Fruit fly (Drosophila melanogaster) whole organism, embryonic: ENCODE data around the gene CG14367.

Source experiments
- Ada2b ChIP-seq: fragments of 200-800 bp; sonication (Bioruptor generic); IDR thresholded peaks from 2 replicates; pipeline ENCODE4 v1.3.6; 2022; ENCODE audit warnings: missing biosample characterization, missing genetic modification characterization
- Bdp1 ChIP-seq: fragments of 200-800 bp; sonication (Bioruptor generic); optimal IDR thresholded peaks from 3 replicates; lab custom pipeline; 2016; ENCODE audit warnings: missing biosample characterization, missing genetic modification characterization
- CG10147 ChIP-seq: fragments of 200-800 bp; sonication (Bioruptor generic); optimal IDR thresholded peaks from 2 replicates; lab custom pipeline; 2019; ENCODE audit warnings: missing biosample characterization, mild to moderate bottlenecking, missing genetic modification characterization, moderate library complexity
- CG10366 ChIP-seq: fragments of 200-800 bp; sonication (Bioruptor generic); IDR thresholded peaks from 2 replicates; pipeline ENCODE4 v1.3.6; 2022; ENCODE audit warnings: missing biosample characterization, missing genetic modification characterization
- CG11093 ChIP-seq: fragments of 200-800 bp; sonication (Bioruptor generic); IDR thresholded peaks from 3 replicates; pipeline ENCODE4 v1.3.6; 2022; ENCODE audit warnings: missing biosample characterization, missing genetic modification characterization
- CG12071 ChIP-seq: fragments of 200-800 bp; sonication (Bioruptor generic); optimal IDR thresholded peaks from 3 replicates; lab custom pipeline; 2018; ENCODE audit warnings: missing biosample characterization, mild to moderate bottlenecking, missing genetic modification characterization
- CG12236 ChIP-seq: fragments of 200-800 bp; sonication (Bioruptor generic); optimal IDR thresholded peaks from 2 replicates; lab custom pipeline; 2016; ENCODE audit warnings: missing biosample characterization, missing genetic modification characterization
- CG13296 ChIP-seq: fragments of 200-800 bp; sonication (Bioruptor generic); optimal IDR thresholded peaks from 3 replicates; lab custom pipeline; 2018; ENCODE audit warnings: missing biosample characterization, mild to moderate bottlenecking, missing genetic modification characterization
- CG1602 ChIP-seq: fragments of 200-800 bp; sonication (Bioruptor generic); optimal IDR thresholded peaks from 3 replicates; lab custom pipeline; 2016; ENCODE audit warnings: missing biosample characterization, missing genetic modification characterization
- CG16779 ChIP-seq: fragments of 200-800 bp; sonication (Bioruptor generic); IDR thresholded peaks from 2 replicates; pipeline ENCODE4 v1.3.6; 2022; ENCODE audit warnings: missing biosample characterization, missing genetic modification characterization
- CG16815 ChIP-seq: fragments of 200-800 bp; sonication (Bioruptor generic); optimal IDR thresholded peaks from 3 replicates; lab custom pipeline; 2017; ENCODE audit warnings: missing biosample characterization, mild to moderate bottlenecking, missing genetic modification characterization
- CG2116 ChIP-seq: fragments of 200-800 bp; sonication (Bioruptor generic); optimal IDR thresholded peaks from 3 replicates; lab custom pipeline; 2018; ENCODE audit warnings: missing biosample characterization, mild to moderate bottlenecking, missing genetic modification characterization
- CG30431 ChIP-seq: fragments of 200-800 bp; sonication (Bioruptor generic); optimal IDR thresholded peaks from 2 replicates; lab custom pipeline; 2017; ENCODE audit warnings: missing biosample characterization, missing genetic modification characterization
- CG31365 ChIP-seq: fragments of 200-800 bp; sonication (Bioruptor generic); optimal IDR thresholded peaks from 2 replicates; lab custom pipeline; 2018; ENCODE audit warnings: missing biosample characterization, mild to moderate bottlenecking, missing genetic modification characterization
- CG31441 ChIP-seq: fragments of 200-800 bp; sonication (Bioruptor generic); IDR thresholded peaks from 2 replicates; pipeline ENCODE4 v1.3.6; 2022; ENCODE audit warnings: missing biosample characterization, missing genetic modification characterization
- CG3163 ChIP-seq: fragments of 200-800 bp; sonication (Bioruptor generic); optimal IDR thresholded peaks from 3 replicates; lab custom pipeline; 2016; ENCODE audit warnings: missing biosample characterization, missing genetic modification characterization
- CG3847 ChIP-seq: fragments of 200-800 bp; sonication (Bioruptor generic); IDR thresholded peaks from 2 replicates; pipeline ENCODE4 v1.3.6; 2022; ENCODE audit warnings: missing biosample characterization, missing genetic modification characterization
- CG4424 ChIP-seq: fragments of 200-800 bp; sonication (Bioruptor generic); optimal IDR thresholded peaks from 3 replicates; lab custom pipeline; 2016; ENCODE audit warnings: missing biosample characterization, missing genetic modification characterization
- CG5953 ChIP-seq: fragments of 200-800 bp; sonication (Bioruptor generic); IDR thresholded peaks from 2 replicates; pipeline ENCODE4 v1.3.6; 2022; ENCODE audit warnings: missing biosample characterization, missing genetic modification characterization
- CG6254 ChIP-seq: fragments of 200-800 bp; sonication (Bioruptor generic); optimal IDR thresholded peaks from 3 replicates; lab custom pipeline; 2017; ENCODE audit warnings: mild to moderate bottlenecking, missing biosample characterization, missing genetic modification reagents, missing genetic modification characterization
- CG6765 ChIP-seq: fragments of 200-800 bp; sonication (Bioruptor generic); optimal IDR thresholded peaks from 3 replicates; lab custom pipeline; 2017; ENCODE audit warnings: missing biosample characterization, mild to moderate bottlenecking, missing genetic modification characterization
- CG8290 ChIP-seq, 3 experiments: fragments of 200-800 bp; sonication (Bioruptor generic); optimal IDR thresholded peaks; 2 replicates each; lab custom pipeline; 2016 to 2019; ENCODE audit warnings: missing biosample characterization in 3 of 3, missing genetic modification characterization in 3 of 3, mild to moderate bottlenecking in 2 of 3, moderate library complexity in 1 of 3
- CG8944 ChIP-seq: fragments of 200-800 bp; sonication (Bioruptor generic); optimal IDR thresholded peaks from 3 replicates; lab custom pipeline; 2016; ENCODE audit warnings: missing biosample characterization, missing genetic modification characterization
- Dad ChIP-seq: fragments of 200-800 bp; sonication (Bioruptor generic); optimal IDR thresholded peaks from 3 replicates; lab custom pipeline; 2016; ENCODE audit warnings: missing biosample characterization, missing genetic modification characterization
- Dbx ChIP-seq: fragments of 200-800 bp; sonication (Bioruptor generic); IDR thresholded peaks from 3 replicates; pipeline ENCODE4 v1.3.6; 2022; ENCODE audit warnings: missing biosample characterization, missing genetic modification characterization
- Dip3 ChIP-seq: fragments of 200-800 bp; sonication (Bioruptor generic); optimal IDR thresholded peaks from 3 replicates; lab custom pipeline; 2016; ENCODE audit warnings: missing biosample characterization, missing genetic modification characterization
- Doc3 ChIP-seq: fragments of 200-800 bp; sonication (Bioruptor generic); IDR thresholded peaks from 3 replicates; pipeline ENCODE4 v1.3.6; 2022; ENCODE audit warnings: missing biosample characterization, missing genetic modification characterization; ENCODE audit not compliant: partially characterized antibody
- E2f1 ChIP-seq: fragments of 200-800 bp; sonication (Bioruptor generic); IDR thresholded peaks from 2 replicates; pipeline ENCODE4 v1.3.6; 2022; ENCODE audit warnings: missing biosample characterization, missing genetic modification characterization
- Eip74EF ChIP-seq, 2 experiments: fragments of 200-800 bp in 1 of 2; fragments of >200 bp in 1 of 2; sonication (Bioruptor generic) in 1 of 2; optimal IDR thresholded peaks; 2 replicates each; lab custom pipeline; 2017 to 2019; ENCODE audit warnings: missing biosample characterization in 2 of 2, missing genetic modification characterization in 2 of 2, mild to moderate bottlenecking in 1 of 2, moderate library complexity in 1 of 2
- Hmr ChIP-seq: fragments of 200-800 bp; sonication (Bioruptor generic); optimal IDR thresholded peaks from 3 replicates; lab custom pipeline; 2017; ENCODE audit warnings: mild to moderate bottlenecking, missing biosample characterization, missing genetic modification reagents, missing genetic modification characterization
- Max ChIP-seq: fragments of 200-800 bp; sonication (Bioruptor generic); optimal IDR thresholded peaks from 2 replicates; lab custom pipeline; 2016; ENCODE audit warnings: missing biosample characterization, mild to moderate bottlenecking, missing genetic modification characterization
- Med ChIP-seq: fragments of 200-800 bp; sonication (Bioruptor generic); peaks from one replicate; lab custom pipeline; 2016; ENCODE audit warnings: missing biosample characterization, missing genetic modification characterization, mild to moderate bottlenecking, inconsistent platforms, moderate library complexity
- Nf-YC ChIP-seq: fragments of 200-800 bp; optimal IDR thresholded peaks from 3 replicates; lab custom pipeline; 2019; ENCODE audit warnings: missing biosample characterization, mild to moderate bottlenecking, missing genetic modification characterization, moderate library complexity
- Oaz ChIP-seq: fragments of 200-800 bp; sonication (Bioruptor generic); IDR thresholded peaks from 2 replicates; pipeline ENCODE4 v1.3.6; 2022; ENCODE audit warnings: missing biosample characterization, missing genetic modification characterization
- Opbp ChIP-seq: fragments of 200-800 bp; sonication (Bioruptor generic); IDR thresholded peaks from 3 replicates; pipeline ENCODE4 v1.3.6; 2022; ENCODE audit warnings: missing biosample characterization, missing genetic modification characterization; ENCODE audit not compliant: partially characterized antibody
- Rx ChIP-seq: fragments of 200-800 bp; sonication (Bioruptor generic); IDR thresholded peaks from 2 replicates; pipeline ENCODE4 v1.3.6; 2022; ENCODE audit warnings: missing biosample characterization, missing genetic modification characterization
- TFAM ChIP-seq: fragments of 200-800 bp; sonication (Bioruptor generic); optimal IDR thresholded peaks from 2 replicates; lab custom pipeline; 2017; ENCODE audit warnings: missing biosample characterization, missing genetic modification characterization, inconsistent platforms
- abd-A ChIP-seq: fragments of 200-800 bp; sonication (Bioruptor generic); optimal IDR thresholded peaks from 3 replicates; lab custom pipeline; 2019; ENCODE audit warnings: missing biosample characterization, mild to moderate bottlenecking, missing genetic modification characterization, moderate library complexity
- cad ChIP-seq: fragments of >200 bp; optimal IDR thresholded peaks from 2 replicates; lab custom pipeline; 2017; ENCODE audit warnings: missing biosample characterization, missing genetic modification characterization
- cato ChIP-seq: fragments of 200-800 bp; sonication (Bioruptor generic); optimal IDR thresholded peaks from 2 replicates; lab custom pipeline; 2016; ENCODE audit warnings: missing biosample characterization, missing genetic modification characterization, borderline replicate concordance
- caup ChIP-seq: fragments of 200-800 bp; sonication (Bioruptor generic); optimal IDR thresholded peaks from 3 replicates; lab custom pipeline; 2017; ENCODE audit warnings: missing biosample characterization, mild to moderate bottlenecking, missing genetic modification characterization, moderate library complexity; ENCODE audit not compliant: severe bottlenecking
- crc ChIP-seq: fragments of 200-800 bp; sonication (Bioruptor generic); optimal IDR thresholded peaks from 2 replicates; lab custom pipeline; 2016; ENCODE audit warnings: missing biosample characterization, missing genetic modification characterization
- dm ChIP-seq: fragments of 200-800 bp; sonication (Bioruptor generic); optimal IDR thresholded peaks from 3 replicates; lab custom pipeline; 2016; ENCODE audit warnings: missing biosample characterization, missing genetic modification characterization
- ems ChIP-seq: fragments of 200-800 bp; sonication (Bioruptor generic); optimal IDR thresholded peaks from 3 replicates; lab custom pipeline; 2016; ENCODE audit warnings: missing biosample characterization, missing genetic modification characterization
- ken ChIP-seq: fragments of 200-800 bp; sonication (Bioruptor generic); IDR thresholded peaks from 3 replicates; pipeline ENCODE4 v1.3.6; 2022; ENCODE audit warnings: missing biosample characterization, missing genetic modification characterization
- maf-S ChIP-seq: fragments of 200-800 bp; sonication (Bioruptor generic); optimal IDR thresholded peaks from 2 replicates; lab custom pipeline; 2016; ENCODE audit warnings: missing biosample characterization, missing genetic modification characterization
- nerfin-2 ChIP-seq: fragments of 200-800 bp; sonication (Bioruptor generic); IDR thresholded peaks from 2 replicates; pipeline ENCODE4 v1.3.6; 2022; ENCODE audit warnings: missing biosample characterization, missing genetic modification characterization; ENCODE audit not compliant: partially characterized antibody
- pho ChIP-seq: fragments of 200-800 bp; sonication (Bioruptor generic); optimal IDR thresholded peaks from 2 replicates; lab custom pipeline; 2016; ENCODE audit warnings: missing biosample characterization, missing genetic modification characterization
- pita ChIP-seq: fragments of 200-800 bp; sonication (Bioruptor generic); optimal IDR thresholded peaks from 2 replicates; lab custom pipeline; 2017; ENCODE audit warnings: missing biosample characterization, mild to moderate bottlenecking, missing genetic modification characterization
- twi ChIP-seq: fragments of 200-800 bp; optimal IDR thresholded peaks from 2 replicates; lab custom pipeline; 2019; ENCODE audit warnings: missing biosample characterization, mild to moderate bottlenecking, missing genetic modification characterization, moderate library complexity

CG14367 gene

dm6 chr3R:13645874-13646370, 47.9 kb upstream of the CG14367 start, which contains the start of gene sqd (continued):
- peak; percentile 82 for TF ChIP-seq Max (GFP tag; lab: Kevin White, UChicago)
- no peak for TF ChIP-seq CG3163 (GFP tag; lab: Kevin White, UChicago)
- TF ChIP-seq dm = peak; percentile 43
- no peak for TF ChIP-seq Rx
- no peak for TF ChIP-seq abd-A (tag; lab: Kevin White, UChicago)
- no peak for TF ChIP-seq TFAM (GFP tag; lab: Kevin White, UChicago)
- peak; percentile 45 for TF ChIP-seq CG6765 (GFP tag; lab: Kevin White, UChicago)
- TF ChIP-seq CG12236 = peak; percentile 27
- TF ChIP-seq CG5953 (GFP tag; lab: Robert Waterston, UW) = no peak
- no peak for TF ChIP-seq pita (GFP tag; lab: Kevin White, UChicago)
- TF ChIP-seq ems (GFP tag; lab: Kevin White, UChicago) = peak; percentile 49
- peak; percentile 44; the same call in 1 of the 2 replicates for TF ChIP-seq E2f1 (GFP tag; lab: Robert Waterston, UW)
- TF ChIP-seq ken (GFP tag; lab: Robert Waterston, UW) = no peak
- peak; percentile 36 for TF ChIP-seq CG31441 (GFP tag; lab: Robert Waterston, UW)
- TF ChIP-seq Dip3 (GFP tag; lab: Kevin White, UChicago) = peak; percentile 40
- TF ChIP-seq CG12071 (GFP tag; lab: Kevin White, UChicago) = no peak
- no peak for TF ChIP-seq nerfin-2 (GFP tag; lab: Robert Waterston, UW)
- TF ChIP-seq CG13296 = peak; percentile 47
- no peak for TF ChIP-seq CG11093 (GFP tag; lab: Robert Waterston, UW)
- peak; percentile 72 for TF ChIP-seq CG3847 (GFP tag; lab: Robert Waterston, UW)
- no peak for TF ChIP-seq CG1602 (GFP tag; lab: Kevin White, UChicago)
- TF ChIP-seq CG31365 (tag; lab: Kevin White, UChicago) = peak; percentile 47
- no peak for TF ChIP-seq maf-S (GFP tag; lab: Kevin White, UChicago)
- no peak for TF ChIP-seq CG16815 (GFP tag; lab: Kevin White, UChicago)
- TF ChIP-seq Opbp = no peak
- no peak for TF ChIP-seq crc (GFP tag; lab: Kevin White, UChicago)
- TF ChIP-seq Doc3 (GFP tag; lab: Robert Waterston, UW) = no peak
- TF ChIP-seq Bdp1 = no peak
- TF ChIP-seq pho (GFP tag; lab: Kevin White, UChicago) = peak; percentile 12
- TF ChIP-seq Dad (GFP tag; lab: Kevin White, UChicago) = peak; percentile 2
- TF ChIP-seq Hmr = peak; percentile 56
- no peak for TF ChIP-seq Oaz
- peak; percentile 46 for TF ChIP-seq CG4424
- no peak for TF ChIP-seq cad
- TF ChIP-seq CG30431 (GFP tag; lab: Kevin White, UChicago) = no peak
- no peak for TF ChIP-seq Nf-YC (tag; lab: Kevin White, UChicago)
- peak; percentile 68 for TF ChIP-seq CG2116 (GFP tag; lab: Kevin White, UChicago)
- TF ChIP-seq Ada2b (GFP tag; lab: Robert Waterston, UW) = no peak; the same call in 1 of the 2 replicates
- no peak for TF ChIP-seq CG16779 (GFP tag; lab: Robert Waterston, UW)
- TF ChIP-seq cato (GFP tag; lab: Kevin White, UChicago) = peak; percentile 34
- peak; percentile 25; the same call in 1 of the 3 replicates for TF ChIP-seq Dbx (GFP tag; lab: Robert Waterston, UW)
- TF ChIP-seq CG10366 = no peak
- TF ChIP-seq CG8944 (GFP tag; lab: Kevin White, UChicago) = peak; percentile 14
- peak; percentile 61 for TF ChIP-seq caup
- peak; percentile 23 for TF ChIP-seq CG6254
- no peak for TF ChIP-seq twi (tag; lab: Kevin White, UChicago)
- TF ChIP-seq CG10147 (GFP tag; lab: Kevin White, UChicago) = no peak
- peak; percentile 95 for TF ChIP-seq Med (GFP tag; lab: Kevin White, UChicago)
- TF ChIP-seq CG8290 (GFP tag; optimal IDR thresholded peaks at IDR 0.05; lab: Kevin White, UChicago) = no peak
- peak in 1 of 2 experiments; percentile 73 for TF ChIP-seq CG8290 (tag; optimal IDR thresholded peaks at IDR 0.05; lab: Kevin White, UChicago)
- TF ChIP-seq Eip74EF (GFP tag; optimal IDR thresholded peaks at IDR 0.05; lab: Kevin White, UChicago) = no peak
